Worm (Caenorhabditis elegans) whole organism, L2 larva: Measurements from ENCODE around the gene wdr-5.2.

Source experiments
- R02D3.7 ChIP-seq: fragments of 150-350 bp; optimal IDR thresholded peaks from 2 replicates; lab custom pipeline; 2014; ENCODE audit warnings: missing biosample characterization, missing genetic modification characterization
- Y55F3AM.14 ChIP-seq: fragments of 200-800 bp; sonication (Bioruptor generic); optimal IDR thresholded peaks from 2 replicates; lab custom pipeline; 2018; ENCODE audit warnings: mild to moderate bottlenecking, missing genetic modification characterization, missing compliant biosample characterization
- ZK546.5 ChIP-seq: sonication (generic microtip); optimal IDR thresholded peaks from 2 replicates; lab custom pipeline; 2017; ENCODE audit warnings: missing biosample characterization, missing genetic modification characterization
- alr-1 ChIP-seq: fragments of 150-350 bp; optimal IDR thresholded peaks from 2 replicates; lab custom pipeline; 2014; ENCODE audit warnings: missing biosample characterization, missing genetic modification characterization
- aly-2 ChIP-seq: fragments of 150-350 bp; optimal IDR thresholded peaks from 2 replicates; lab custom pipeline; 2014; ENCODE audit warnings: missing biosample characterization, missing genetic modification characterization
- ama-1 ChIP-seq: fragments of 150-350 bp; optimal IDR thresholded peaks from 2 replicates; lab custom pipeline; 2018; ENCODE audit warnings: inconsistent platforms
- blmp-1 ChIP-seq: sonication (generic microtip); optimal IDR thresholded peaks from 2 replicates; lab custom pipeline; 2017; ENCODE audit warnings: missing genetic modification characterization, mild to moderate bottlenecking, missing compliant biosample characterization, antibody characterized with exemption, moderate library complexity; ENCODE audit not compliant: insufficient read depth
- ceh-16 ChIP-seq: fragments of 150-350 bp; optimal IDR thresholded peaks from 2 replicates; lab custom pipeline; 2014; ENCODE audit warnings: missing biosample characterization, missing genetic modification characterization
- ceh-82 ChIP-seq: fragments of 150-350 bp; optimal IDR thresholded peaks from 2 replicates; lab custom pipeline; 2014; ENCODE audit warnings: missing biosample characterization, missing genetic modification characterization
- crh-2 ChIP-seq: sonication (generic microtip); optimal IDR thresholded peaks from 2 replicates; lab custom pipeline; 2017; ENCODE audit warnings: missing biosample characterization, missing genetic modification characterization
- dmd-4 ChIP-seq: sonication (generic microtip); optimal IDR thresholded peaks from 2 replicates; lab custom pipeline; 2017; ENCODE audit warnings: missing biosample characterization, missing genetic modification characterization
- elt-3 ChIP-seq: sonication (generic microtip); optimal IDR thresholded peaks from 2 replicates; lab custom pipeline; 2017; ENCODE audit warnings: missing biosample characterization, missing genetic modification characterization
- fos-1 ChIP-seq: fragments of 150-350 bp; optimal IDR thresholded peaks from 2 replicates; lab custom pipeline; 2014; ENCODE audit warnings: missing biosample characterization, missing genetic modification characterization
- gmeb-1 ChIP-seq: fragments of 150-350 bp; optimal IDR thresholded peaks from 2 replicates; lab custom pipeline; 2014; ENCODE audit warnings: missing biosample characterization, missing genetic modification characterization
- lin-11 ChIP-seq: fragments of 150-350 bp; sonication (generic microtip); optimal IDR thresholded peaks from 2 replicates; lab custom pipeline; 2014; ENCODE audit warnings: missing biosample characterization, missing genetic modification characterization, inconsistent platforms, mixed read lengths
- lin-13 ChIP-seq: fragments of 150-350 bp; optimal IDR thresholded peaks from 2 replicates; lab custom pipeline; 2014; ENCODE audit warnings: missing biosample characterization, missing genetic modification reagents, missing genetic modification characterization
- lin-39 ChIP-seq: fragments of 150-350 bp; optimal IDR thresholded peaks from 2 replicates; lab custom pipeline; 2014; ENCODE audit warnings: missing biosample characterization, missing genetic modification reagents, missing genetic modification characterization
- lsy-2 ChIP-seq, 2 experiments: fragments of 150-350 bp in 1 of 2; sonication (generic microtip) in 1 of 2; optimal IDR thresholded peaks; 2 replicates each; lab custom pipeline; 2014 to 2017; ENCODE audit warnings: missing biosample characterization in 2 of 2, missing genetic modification characterization in 2 of 2
- mdl-1 ChIP-seq, 2 experiments: fragments of 150-350 bp in 1 of 2; sonication (generic microtip) in 1 of 2; optimal IDR thresholded peaks; 2 replicates each; lab custom pipeline; 2017; ENCODE audit warnings: missing biosample characterization in 2 of 2, missing genetic modification characterization in 2 of 2
- nhr-12 ChIP-seq: fragments of 150-350 bp; optimal IDR thresholded peaks from 2 replicates; lab custom pipeline; 2014; ENCODE audit warnings: missing biosample characterization, missing genetic modification characterization
- nhr-129 ChIP-seq: fragments of 150-350 bp; optimal IDR thresholded peaks from 2 replicates; lab custom pipeline; 2014; ENCODE audit warnings: missing biosample characterization, missing genetic modification characterization
- nhr-21 ChIP-seq: fragments of 150-350 bp; optimal IDR thresholded peaks from 2 replicates; lab custom pipeline; 2014; ENCODE audit warnings: missing biosample characterization, missing genetic modification characterization
- nhr-23 ChIP-seq: fragments of 150-350 bp; optimal IDR thresholded peaks from 2 replicates; lab custom pipeline; 2014; ENCODE audit warnings: missing biosample characterization, missing genetic modification reagents, missing genetic modification characterization
- nhr-237 ChIP-seq: fragments of 150-350 bp; optimal IDR thresholded peaks from 2 replicates; lab custom pipeline; 2014; ENCODE audit warnings: missing biosample characterization, missing genetic modification characterization
- nhr-25 ChIP-seq: fragments of 150-350 bp; sonication (generic microtip); optimal IDR thresholded peaks from 3 replicates; lab custom pipeline; 2014; ENCODE audit warnings: missing biosample characterization, missing genetic modification characterization
- nhr-77 ChIP-seq: fragments of 150-350 bp; optimal IDR thresholded peaks from 2 replicates; lab custom pipeline; 2014; ENCODE audit warnings: missing biosample characterization, missing genetic modification characterization
- sem-4 ChIP-seq: fragments of 150-350 bp; optimal IDR thresholded peaks from 2 replicates; lab custom pipeline; 2014; ENCODE audit warnings: missing biosample characterization, missing genetic modification reagents, missing genetic modification characterization
- skn-1 ChIP-seq: sonication (generic microtip); optimal IDR thresholded peaks from 2 replicates; lab custom pipeline; 2017; ENCODE audit warnings: missing biosample characterization, missing genetic modification characterization
- sma-3 ChIP-seq: sonication (generic microtip); optimal IDR thresholded peaks from 2 replicates; lab custom pipeline; 2016; ENCODE audit warnings: missing genetic modification reagents, missing genetic modification characterization, missing compliant biosample characterization
- sma-9 ChIP-seq, 2 experiments: fragments of 150-350 bp in 1 of 2; sonication (generic microtip) in 1 of 2; optimal IDR thresholded peaks; 2 replicates each; lab custom pipeline; 2014 to 2016; ENCODE audit warnings: missing genetic modification characterization in 2 of 2, mild to moderate bottlenecking in 1 of 2, missing biosample characterization in 1 of 2, missing compliant biosample characterization in 1 of 2, missing genetic modification reagents in 1 of 2, moderate library complexity in 1 of 2
- snpc-4 ChIP-seq: fragments of 150-350 bp; optimal IDR thresholded peaks from 2 replicates; lab custom pipeline; 2014; ENCODE audit warnings: missing biosample characterization, missing genetic modification characterization
- unc-39 ChIP-seq: fragments of 150-350 bp; optimal IDR thresholded peaks from 2 replicates; lab custom pipeline; 2014; ENCODE audit warnings: missing biosample characterization, missing genetic modification characterization
- unc-55 ChIP-seq: fragments of 150-350 bp; sonication (generic microtip); optimal IDR thresholded peaks from 3 replicates; lab custom pipeline; 2014; ENCODE audit warnings: missing biosample characterization, missing genetic modification reagents, missing genetic modification characterization
- unc-62 ChIP-seq: fragments of 150-350 bp; optimal IDR thresholded peaks from 2 replicates; lab custom pipeline; 2014; ENCODE audit warnings: missing biosample characterization, missing genetic modification reagents, missing genetic modification characterization
- zag-1 ChIP-seq: fragments of 150-350 bp; optimal IDR thresholded peaks from 2 replicates; lab custom pipeline; 2014; ENCODE audit warnings: missing biosample characterization, missing genetic modification characterization
- ztf-1 ChIP-seq: fragments of 200-800 bp; sonication (Bioruptor generic); conservative IDR thresholded peaks from 2 replicates; pipeline ENCODE4 v1.3.6; 2022; ENCODE audit warnings: missing genetic modification characterization, missing compliant biosample characterization
- ztf-4 ChIP-seq: fragments of 150-350 bp; optimal IDR thresholded peaks from 2 replicates; lab custom pipeline; 2014; ENCODE audit warnings: missing biosample characterization, missing genetic modification characterization

wdr-5.2 gene

ce11 chrX:14313627-14314026, 36.3 kb upstream of the wdr-5.2 start, which contains the start of gene prx-1:
TSS of gene prx-1 (plus strand) at chrX:14313927.
- TF ChIP-seq unc-55 (GFP tag; lab: Kevin White, UChicago) (no peak), ama-1 (lab: Kevin White, UChicago) (no peak), crh-2 (tag; lab: Kevin White, UChicago) (peak; percentile 4), fos-1 (tag; lab: Kevin White, UChicago) (peak; percentile 32)
- TF ChIP-seq, all 48 proteins: peak for 2

- TF ChIP-seq sma-9 (GFP tag; optimal IDR thresholded peaks at IDR 0.05; lab: Kevin White, UChicago) (no peak), sma-9 (tag; optimal IDR thresholded peaks at IDR 0.05; lab: Kevin White, UChicago) (no peak), nhr-129 (tag; lab: Kevin White, UChicago) (no peak), zag-1 (tag; lab: Kevin White, UChicago) (no peak), dmd-4 (tag; lab: Kevin White, UChicago) (no peak), ztf-4 (tag; lab: Kevin White, UChicago) (no peak), lin-13 (GFP tag; lab: Kevin White, UChicago) (no peak), aly-2 (tag; lab: Kevin White, UChicago) (no peak), skn-1 (no peak), snpc-4 (tag; lab: Kevin White, UChicago) (no peak), gmeb-1 (tag; lab: Kevin White, UChicago) (no peak), blmp-1 (tag; lab: Kevin White, UChicago) (no peak), R02D3.7 (tag; lab: Kevin White, UChicago) (no peak), Y55F3AM.14 (GFP tag; lab: Kevin White, UChicago) (no peak), lin-39 (tag; lab: Kevin White, UChicago) (no peak), lin-11 (tag; lab: Kevin White, UChicago) (no peak)
These were observed 33.8 kb upstream of the wdr-5.2 start for ce11 chrX:14316132-14316531.

ce11 chrX:14320298-14320697, 29.6 kb upstream of the wdr-5.2 start, which contains the start of gene C11H1.9:
TSS of gene C11H1.9 (minus strand) at chrX:14320398.
- TF ChIP-seq mdl-1 (tag; optimal IDR thresholded peaks at IDR 0.05; lab: Kevin White, UChicago), result no peak
- no peak for TF ChIP-seq nhr-237 (tag; lab: Kevin White, UChicago)
- TF ChIP-seq dmd-4 (tag; lab: Kevin White, UChicago), result no peak
- TF ChIP-seq sma-9 (GFP tag; optimal IDR thresholded peaks at IDR 0.05; lab: Kevin White, UChicago), result no peak
- no peak for TF ChIP-seq sma-9 (tag; optimal IDR thresholded peaks at IDR 0.05; lab: Kevin White, UChicago)
- TF ChIP-seq nhr-21 (tag; lab: Kevin White, UChicago), result no peak
- TF ChIP-seq nhr-12 (tag; lab: Kevin White, UChicago), result no peak
- no peak for TF ChIP-seq ztf-1 (GFP tag; lab: Robert Waterston, UW)
- no peak for TF ChIP-seq sem-4 (tag; lab: Kevin White, UChicago)
- TF ChIP-seq fos-1 (tag; lab: Kevin White, UChicago), result no peak
- TF ChIP-seq nhr-77 (tag; lab: Kevin White, UChicago), result no peak

ce11 chrX:14322793-14323192, 27.1 kb upstream of the wdr-5.2 start:
- TF ChIP-seq nhr-25 (tag; lab: Kevin White, UChicago) (peak; percentile 40), aly-2 (tag; lab: Kevin White, UChicago) (no peak), lsy-2 (tag; optimal IDR thresholded peaks at IDR 0.05; lab: Kevin White, UChicago) (no peak), ceh-16 (tag; lab: Kevin White, UChicago) (no peak), nhr-77 (tag; lab: Kevin White, UChicago) (no peak), unc-39 (tag; lab: Kevin White, UChicago) (no peak)
- TF ChIP-seq, all 48 proteins: peak for 1

- TF ChIP-seq snpc-4 (tag; lab: Kevin White, UChicago) (peak; percentile 83), nhr-237 (tag; lab: Kevin White, UChicago) (no peak)
These were observed 25.6 kb upstream of the wdr-5.2 start for ce11 chrX:14324289-14324688.

ce11 chrX:14326578-14326977, 23.3 kb upstream of the wdr-5.2 start:
- TF ChIP-seq elt-3 (tag; lab: Kevin White, UChicago), result no peak
- TF ChIP-seq lin-11 (tag; lab: Kevin White, UChicago), result no peak
- TF ChIP-seq mdl-1 (tag; optimal IDR thresholded peaks at IDR 0.05; lab: Kevin White, UChicago), result no peak
- TF ChIP-seq ztf-1 (GFP tag; lab: Robert Waterston, UW), result no peak
- no peak for TF ChIP-seq Y55F3AM.14 (GFP tag; lab: Kevin White, UChicago)
- TF ChIP-seq aly-2 (tag; lab: Kevin White, UChicago), result no peak
- TF ChIP-seq ceh-82 (tag; lab: Kevin White, UChicago), result no peak
- no peak for TF ChIP-seq sma-3 (GFP tag; lab: Kevin White, UChicago)
- TF ChIP-seq nhr-23 (tag; lab: Kevin White, UChicago), result no peak
- no peak for TF ChIP-seq unc-55 (GFP tag; lab: Kevin White, UChicago)
- no peak for TF ChIP-seq unc-62 (GFP tag; lab: Kevin White, UChicago)
- TF ChIP-seq nhr-129 (tag; lab: Kevin White, UChicago), result no peak
- TF ChIP-seq ztf-4 (tag; lab: Kevin White, UChicago), result no peak
- TF ChIP-seq alr-1 (tag; lab: Kevin White, UChicago), result no peak
- no peak for TF ChIP-seq ZK546.5
- no peak for TF ChIP-seq zag-1 (tag; lab: Kevin White, UChicago)
- no peak for TF ChIP-seq sma-9 (GFP tag; optimal IDR thresholded peaks at IDR 0.05; lab: Kevin White, UChicago)
- no peak for TF ChIP-seq sma-9 (tag; optimal IDR thresholded peaks at IDR 0.05; lab: Kevin White, UChicago)
